In the genomic region with DNA sequence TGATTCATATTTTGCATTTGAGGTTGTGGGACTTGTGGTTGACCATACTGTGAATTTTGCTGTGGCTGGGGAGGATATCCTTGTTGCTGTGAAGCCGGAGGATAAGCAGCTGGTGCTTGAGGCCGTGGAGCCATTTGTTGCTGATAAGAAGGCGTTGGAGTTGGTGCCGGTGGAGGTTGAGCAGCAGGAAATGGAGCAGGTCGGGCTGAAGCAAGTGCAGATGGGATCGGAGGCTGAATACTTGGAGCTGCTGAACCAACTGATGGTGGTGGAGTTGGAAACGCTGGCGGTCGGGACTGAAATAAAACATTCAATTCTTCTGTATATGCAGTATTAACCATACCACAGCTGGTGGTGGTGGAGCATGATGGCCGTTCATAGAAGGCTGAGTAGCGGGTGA, we compare ENCODE assay signal across 3 worm cellular contexts.
A peak's percentile ranks its signal among the peaks of the same experiment; 100 is the strongest.
TF ChIP-seq lines count a peak whose summit lies in the region.

No protein-coding gene starts in this region.

TF ChIP-seq in whole organism, L1 larva, 84 proteins besides CTCF, POLR2A, EP300 and RAD21:
- TF ChIP-seq efl-1 (optimal IDR thresholded peaks at IDR 0.05; lab: Kevin White, UChicago) = no peak
- TF ChIP-seq efl-1 (GFP tag; optimal IDR thresholded peaks at IDR 0.05 in 1 of 2; lab: Kevin White, UChicago) = peak in 1 of 2 experiments; percentile 30
- no peak for TF ChIP-seq egl-27 (tag; optimal IDR thresholded peaks at IDR 0.05; lab: Kevin White, UChicago)
- no peak for TF ChIP-seq sox-4 (tag; optimal IDR thresholded peaks at IDR 0.05; lab: Kevin White, UChicago)
- no peak for TF ChIP-seq aha-1 (tag; optimal IDR thresholded peaks at IDR 0.05; lab: Kevin White, UChicago)
- TF ChIP-seq unc-30 (tag; optimal IDR thresholded peaks at IDR 0.05; lab: Kevin White, UChicago) = no peak
- TF ChIP-seq ceh-90 (tag; optimal IDR thresholded peaks at IDR 0.05; lab: Kevin White, UChicago) = no peak
- TF ChIP-seq ceh-63 (GFP tag; optimal IDR thresholded peaks at IDR 0.05; lab: Kevin White, UChicago) = peak; percentile 24
- no peak for TF ChIP-seq sptf-1 (tag; optimal IDR thresholded peaks at IDR 0.05; lab: Kevin White, UChicago)
- TF ChIP-seq sup-37 (GFP tag; optimal IDR thresholded peaks at IDR 0.05; lab: Kevin White, UChicago) = no peak
- no peak for TF ChIP-seq swsn-7 (tag; optimal IDR thresholded peaks at IDR 0.05; lab: Kevin White, UChicago)
- no peak for TF ChIP-seq fos-1 (tag; optimal IDR thresholded peaks at IDR 0.05; lab: Kevin White, UChicago)
- no peak for TF ChIP-seq unc-130 (tag; optimal IDR thresholded peaks at IDR 0.05; lab: Kevin White, UChicago)
- TF ChIP-seq isw-1 (GFP tag; IDR thresholded peaks at IDR 0.05; lab: Robert Waterston, UW) = no peak
- TF ChIP-seq ces-1 (GFP tag; optimal IDR thresholded peaks at IDR 0.05; lab: Kevin White, UChicago) = no peak
- no peak for TF ChIP-seq efl-3 (GFP tag; optimal IDR thresholded peaks at IDR 0.05; lab: Kevin White, UChicago)
- no peak for TF ChIP-seq hpl-2 (GFP tag; optimal IDR thresholded peaks at IDR 0.05; lab: Kevin White, UChicago)

TF ChIP-seq in whole organism, L4 larva, 104 proteins besides CTCF, POLR2A, EP300 and RAD21:
- peak; percentile 71 for TF ChIP-seq set-16 (GFP tag; IDR thresholded peaks at IDR 0.05; lab: Robert Waterston, UW)
- TF ChIP-seq madf-5 (GFP tag; IDR thresholded peaks at IDR 0.05; lab: Robert Waterston, UW) = 0 out of 4 replicates have a peak, but pooled peaks of 1 of the 2 experiments have one; percentile 3
- no peak for TF ChIP-seq daf-8 (GFP tag; IDR thresholded peaks at IDR 0.05; lab: Robert Waterston, UW)
- no peak for TF ChIP-seq F37D6.2 (tag; optimal IDR thresholded peaks at IDR 0.05; lab: Kevin White, UChicago)
TF ChIP-seq in whole organism, L4 larva: peak in this region for 2.

TF ChIP-seq in whole organism, young adult, 124 proteins besides CTCF, POLR2A, EP300 and RAD21:
- TF ChIP-seq zfh-2 (GFP tag; conservative IDR thresholded peaks at IDR 0.05; lab: Robert Waterston, UW) (peak; percentile 62), ztf-26 (tag; optimal IDR thresholded peaks at IDR 0.05; lab: Kevin White, UChicago) (no peak), egrh-3 (GFP tag; IDR thresholded peaks at IDR 0.05; lab: Robert Waterston, UW) (peak; percentile 34; the same call in 1 of the 2 replicates)
TF ChIP-seq in whole organism, young adult: peak in this region for 2.
